Worm (Caenorhabditis elegans) whole organism, L4 larva: ENCODE data around the gene gstk-2.

Experiments used
- F49E8.2 ChIP-seq: sonication (generic microtip); optimal IDR thresholded peaks from 2 replicates; lab custom pipeline; 2016; ENCODE audit warnings: missing compliant biosample characterization, mild to moderate bottlenecking, missing genetic modification characterization, borderline replicate concordance
- R02D3.7 ChIP-seq: fragments of 150-350 bp; sonication (generic microtip); optimal IDR thresholded peaks from 3 replicates; lab custom pipeline; 2014; ENCODE audit warnings: missing biosample characterization, missing genetic modification characterization
- attf-4 ChIP-seq: sonication (generic microtip); optimal IDR thresholded peaks from 3 replicates; lab custom pipeline; 2017; ENCODE audit warnings: missing biosample characterization, missing genetic modification characterization
- ceh-28 ChIP-seq: fragments of 150-350 bp; optimal IDR thresholded peaks from 2 replicates; lab custom pipeline; 2014; ENCODE audit warnings: missing biosample characterization, missing genetic modification reagents, missing genetic modification characterization
- fos-1 ChIP-seq: fragments of 150-350 bp; optimal IDR thresholded peaks from 2 replicates; lab custom pipeline; 2014; ENCODE audit warnings: missing biosample characterization, missing genetic modification characterization
- jun-1 ChIP-seq: fragments of 150-350 bp; optimal IDR thresholded peaks from 2 replicates; lab custom pipeline; 2014; ENCODE audit warnings: missing biosample characterization, missing genetic modification reagents, missing genetic modification characterization
- lin-15B ChIP-seq: fragments of 150-350 bp; sonication (generic microtip); optimal IDR thresholded peaks from 3 replicates; lab custom pipeline; 2014; ENCODE audit warnings: missing biosample characterization, missing genetic modification characterization
- lsy-2 ChIP-seq, 2 experiments: fragments of 150-350 bp in 1 of 2; sonication (generic microtip) in 1 of 2; optimal IDR thresholded peaks; 2 replicates each; lab custom pipeline; 2014 to 2017; ENCODE audit warnings: missing biosample characterization in 2 of 2, missing genetic modification characterization in 2 of 2
- mdl-1 ChIP-seq, 2 experiments: fragments of 150-350 bp in 1 of 2; sonication (generic microtip) in 1 of 2; optimal IDR thresholded peaks; 2 replicates each; lab custom pipeline; 2014 to 2017; ENCODE audit warnings: missing biosample characterization in 2 of 2, missing genetic modification characterization in 2 of 2
- nhr-237 ChIP-seq: sonication (generic microtip); optimal IDR thresholded peaks from 2 replicates; lab custom pipeline; 2017; ENCODE audit warnings: missing biosample characterization, missing genetic modification characterization
- nhr-42 ChIP-seq: fragments of 200-800 bp; sonication (Bioruptor generic); IDR thresholded peaks from 2 replicates; pipeline ENCODE4 v1.3.6; 2022; ENCODE audit warnings: missing genetic modification characterization, missing compliant biosample characterization
- nhr-6 ChIP-seq: fragments of 150-350 bp; optimal IDR thresholded peaks from 2 replicates; lab custom pipeline; 2014; ENCODE audit warnings: missing biosample characterization, missing genetic modification characterization
- nhr-77 ChIP-seq: fragments of 150-350 bp; optimal IDR thresholded peaks from 2 replicates; lab custom pipeline; 2014; ENCODE audit warnings: missing biosample characterization, missing genetic modification characterization
- unc-62 ChIP-seq, 3 experiments: fragments of 150-350 bp in 1 of 3; sonication (generic microtip); optimal IDR thresholded peaks in 2 of 3; peaks in 1 of 3; 1 replicate in 1 of 3; 2 replicates in 2 of 3; lab custom pipeline; 2014 to 2017; ENCODE audit warnings: missing biosample characterization in 3 of 3, missing genetic modification characterization in 3 of 3, missing genetic modification reagents in 3 of 3, missing genotype in 1 of 3

DNA sequence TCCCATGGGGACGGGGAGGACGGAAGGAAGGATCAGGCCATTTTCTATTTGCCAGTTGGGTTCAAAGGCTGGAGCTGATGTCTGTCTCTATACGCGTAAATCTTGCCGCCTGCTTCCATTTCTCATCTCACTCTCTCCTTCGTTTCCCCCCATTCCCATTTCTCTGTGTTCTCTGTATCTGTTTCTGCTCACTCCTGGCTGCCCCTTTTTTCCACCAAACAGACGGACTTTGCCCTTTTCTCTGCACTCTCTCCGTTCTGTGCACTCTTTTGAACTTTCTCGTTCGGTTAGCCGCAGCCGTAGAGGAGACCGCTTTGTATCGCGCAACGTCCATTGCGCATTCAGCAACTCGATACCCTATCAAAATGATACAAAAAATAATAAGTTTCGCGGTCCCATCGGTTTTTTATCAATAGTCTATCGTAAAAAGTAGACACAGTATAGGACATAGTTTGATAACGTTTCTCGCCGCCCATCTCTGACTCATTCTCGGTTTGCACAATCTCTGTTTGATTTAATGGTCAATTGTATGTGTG lies 6.6 kb downstream of the gstk-2 start:
- TF ChIP-seq nhr-77 (tag; lab: Kevin White, UChicago) (no peak), jun-1 (tag; lab: Kevin White, UChicago) (no peak), nhr-237 (tag; lab: Kevin White, UChicago) (no peak), nhr-42 (0 out of 2 replicates have a peak, but pooled peaks have one; percentile 43), mdl-1 (tag; optimal IDR thresholded peaks at IDR 0.05; lab: Kevin White, UChicago) (peak in 1 of 2 experiments; percentile 19), attf-4 (tag; lab: Kevin White, UChicago) (no peak), ceh-28 (tag; lab: Kevin White, UChicago) (no peak), nhr-6 (tag; lab: Kevin White, UChicago) (no peak), unc-62 (GFP tag; optimal IDR thresholded peaks at IDR 0.05 in 1 of 2; lab: Kevin White, UChicago) (peak in 1 of 2 experiments; percentile 63), unc-62 (tag; optimal IDR thresholded peaks at IDR 0.05; lab: Kevin White, UChicago) (no peak), fos-1 (tag; lab: Kevin White, UChicago) (no peak), lin-15B (tag; lab: Kevin White, UChicago) (no peak), lsy-2 (tag; optimal IDR thresholded peaks at IDR 0.05; lab: Kevin White, UChicago) (peak; percentile 9 to 56), R02D3.7 (tag; lab: Kevin White, UChicago) (no peak), F49E8.2 (no peak)
